Fruit fly (Drosophila melanogaster): ENCODE results near the gene papi.

- TF ChIP-seq h (optimal IDR thresholded peaks at IDR 0.05) (no peak), Sin3A (optimal IDR thresholded peaks at IDR 0.05) (no peak), insv (optimal IDR thresholded peaks at IDR 0.05) (no peak)
Observed at dm6 chr2L:2251175-2251574, 30.6 kb downstream of the papi start, which contains the start of gene Ser12.

All from Kc167 (cell line).